Worm (Caenorhabditis elegans): ENCODE data around the gene argk-1.

The argk-1 gene

DNA sequence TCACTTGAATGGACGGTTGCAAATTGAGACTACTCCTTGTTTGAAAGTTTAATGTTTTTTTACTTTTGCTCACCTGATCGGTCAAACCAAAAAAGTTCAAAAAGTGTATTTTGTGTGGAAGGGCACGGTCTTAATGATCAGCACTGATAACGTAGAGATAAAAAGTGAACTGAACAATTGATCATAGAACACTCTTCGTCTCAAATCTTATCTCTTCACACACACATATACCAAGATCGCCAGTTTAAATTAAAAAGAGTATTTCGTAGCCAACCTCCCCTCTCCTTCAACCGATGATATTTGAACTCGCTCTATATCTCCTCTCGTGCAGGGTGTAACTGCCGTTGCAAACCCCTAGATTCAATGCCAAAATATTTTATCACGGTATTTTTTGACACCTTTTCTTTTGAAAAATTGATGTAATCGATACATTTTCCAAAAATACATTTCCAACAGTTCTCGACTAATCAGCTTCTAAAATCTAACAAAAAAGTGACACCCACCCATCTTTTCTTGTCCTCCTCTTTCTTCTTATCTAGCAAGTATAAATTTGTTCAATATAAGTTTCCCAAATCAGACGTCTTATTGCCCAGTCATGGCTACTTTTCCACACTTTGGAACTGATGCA is 3.5 kb upstream of the argk-1 start, which contains the start of gene cth-1:
cth-1 (plus strand) TSS at position 578 of the 628 bp plus-strand sequence.
- TF ChIP-seq jun-1 (tag; optimal IDR thresholded peaks at IDR 0.05) (no peak), mdl-1 (tag; optimal IDR thresholded peaks at IDR 0.05) (no peak), skn-1 (tag; optimal IDR thresholded peaks at IDR 0.05) (no peak), ceh-16 (tag; optimal IDR thresholded peaks at IDR 0.05) (no peak), elt-1 (tag; optimal IDR thresholded peaks at IDR 0.05) (peak; percentile 59), fkh-10 (GFP tag; optimal IDR thresholded peaks at IDR 0.05) (no peak), pqm-1 (tag; optimal IDR thresholded peaks at IDR 0.05) (peak; percentile 73), ceh-28 (tag; optimal IDR thresholded peaks at IDR 0.05) (no peak), elt-2 (tag; optimal IDR thresholded peaks at IDR 0.05) (peak; percentile 60), nhr-11 (tag; optimal IDR thresholded peaks at IDR 0.05) (no peak), elt-3 (tag; optimal IDR thresholded peaks at IDR 0.05) (peak in 1 of 3 experiments; percentile 72)

DNA sequence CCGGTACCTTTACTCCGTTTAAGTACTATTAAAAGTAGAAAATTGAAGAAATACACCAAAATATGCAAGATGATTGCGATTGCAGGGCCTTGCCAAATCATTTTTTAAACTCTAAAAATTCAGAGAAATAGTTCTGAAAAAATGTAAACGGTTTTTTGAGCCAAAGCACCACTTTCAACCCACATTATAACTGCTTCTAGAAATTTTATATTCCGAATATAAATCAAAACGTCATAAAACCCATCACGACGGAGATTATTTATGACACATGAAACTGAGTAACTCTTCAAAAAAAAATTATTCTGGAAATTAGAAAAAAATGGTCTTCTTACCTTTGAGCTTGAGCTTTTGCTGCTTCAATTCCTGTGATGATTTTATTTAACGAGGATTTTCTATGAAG is 10.5 kb downstream of the argk-1 start, which contains the start of gene srxa-16:
srxa-16 (minus strand) TSS at position 101 of the 400 bp plus-strand sequence.
- TF ChIP-seq unc-62 (GFP tag; optimal IDR thresholded peaks at IDR 0.05) (no peak), elt-3 (tag; optimal IDR thresholded peaks at IDR 0.05) (no peak), nhr-67 (tag; optimal IDR thresholded peaks at IDR 0.05) (no peak), lin-39 (tag; optimal IDR thresholded peaks at IDR 0.05) (no peak), nhr-11 (tag; optimal IDR thresholded peaks at IDR 0.05) (no peak), skn-1 (tag; optimal IDR thresholded peaks at IDR 0.05) (no peak), nhr-43 (tag; optimal IDR thresholded peaks at IDR 0.05; ENCODE audit: poor library complexity, severe bottlenecking) (no peak), nhr-237 (tag; optimal IDR thresholded peaks at IDR 0.05) (no peak), ZK546.5 (tag; optimal IDR thresholded peaks at IDR 0.05) (no peak), ama-1 (optimal IDR thresholded peaks at IDR 0.05) (no peak), fkh-2 (tag; optimal IDR thresholded peaks at IDR 0.05) (no peak), nhr-23 (tag; optimal IDR thresholded peaks at IDR 0.05) (no peak), ceh-9 (tag; optimal IDR thresholded peaks at IDR 0.05) (no peak), mml-1 (tag; optimal IDR thresholded peaks at IDR 0.05) (no peak), elt-2 (tag; optimal IDR thresholded peaks at IDR 0.05) (no peak)

DNA sequence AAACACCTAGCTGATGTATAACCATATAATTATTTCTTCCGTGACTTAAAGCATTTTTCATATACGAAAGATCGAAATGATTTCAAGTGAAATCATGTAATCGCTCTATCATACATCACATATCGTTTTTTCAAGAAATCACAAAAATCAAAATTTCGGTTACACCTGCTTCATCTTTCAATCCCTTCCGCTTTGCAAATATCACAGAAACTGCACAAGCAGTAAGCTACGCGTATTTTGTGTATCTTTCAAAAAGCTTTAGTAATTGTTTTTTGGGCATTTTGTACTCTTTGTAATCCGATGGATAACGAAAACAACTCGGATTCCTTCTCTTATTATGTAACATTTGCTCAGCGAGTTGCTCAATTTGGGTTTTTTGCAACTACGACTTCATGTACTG is 11.7 kb downstream of the argk-1 start, which contains the start of gene str-25:
str-25 (plus strand) TSS at position 301 of the 400 bp plus-strand sequence.
- TF ChIP-seq fkh-10 (GFP tag; optimal IDR thresholded peaks at IDR 0.05) (no peak), eor-1 (tag; optimal IDR thresholded peaks at IDR 0.05) (no peak), nhr-43 (tag; optimal IDR thresholded peaks at IDR 0.05; ENCODE audit: poor library complexity, severe bottlenecking) (no peak), unc-62 (GFP tag; optimal IDR thresholded peaks at IDR 0.05) (no peak), ceh-82 (tag; optimal IDR thresholded peaks at IDR 0.05) (no peak), nhr-76 (tag; optimal IDR thresholded peaks at IDR 0.05) (no peak), R02D3.7 (tag; optimal IDR thresholded peaks at IDR 0.05) (no peak), hmg-11 (tag; optimal IDR thresholded peaks at IDR 0.05) (no peak), mdl-1 (tag; optimal IDR thresholded peaks at IDR 0.05) (no peak), nhr-28 (tag; optimal IDR thresholded peaks at IDR 0.05) (no peak), pqm-1 (tag; optimal IDR thresholded peaks at IDR 0.05) (no peak), nhr-25 (tag; optimal IDR thresholded peaks at IDR 0.05) (no peak), ama-1 (optimal IDR thresholded peaks at IDR 0.05) (no peak), nhr-11 (tag; optimal IDR thresholded peaks at IDR 0.05) (no peak), fos-1 (tag; optimal IDR thresholded peaks at IDR 0.05) (no peak), ZK546.5 (tag; optimal IDR thresholded peaks at IDR 0.05) (no peak), ceh-9 (tag; optimal IDR thresholded peaks at IDR 0.05) (no peak)

DNA sequence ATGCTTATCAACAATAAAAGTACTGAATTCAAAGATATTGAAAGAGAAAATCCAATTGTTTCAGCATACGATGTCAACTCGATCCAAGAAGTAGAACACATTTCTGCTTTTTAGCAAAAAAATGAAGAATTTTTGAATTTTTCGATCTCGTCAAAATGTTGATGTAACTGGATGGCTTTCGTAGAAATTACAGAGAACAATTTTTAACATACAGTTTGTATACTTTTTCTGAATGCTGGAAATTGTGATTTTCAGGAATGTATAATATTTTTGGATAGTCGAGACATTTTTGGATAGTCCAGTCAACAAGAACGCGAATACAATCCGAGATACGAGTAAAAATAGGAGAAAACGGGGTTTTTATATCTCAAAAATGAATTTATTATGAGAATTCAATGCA is 14.9 kb downstream of the argk-1 start, which contains the start of gene str-103:
str-103 (minus strand) TSS at position 101 of the 400 bp plus-strand sequence.
- TF ChIP-seq nhr-28 (tag; optimal IDR thresholded peaks at IDR 0.05) (no peak), nhr-76 (tag; optimal IDR thresholded peaks at IDR 0.05) (no peak), zag-1 (tag; optimal IDR thresholded peaks at IDR 0.05) (no peak), lsy-12 (tag; optimal IDR thresholded peaks at IDR 0.05) (no peak), egl-5 (tag; optimal IDR thresholded peaks at IDR 0.05) (no peak), nhr-23 (tag; optimal IDR thresholded peaks at IDR 0.05) (no peak), hmg-11 (tag; optimal IDR thresholded peaks at IDR 0.05) (no peak), pqm-1 (tag; optimal IDR thresholded peaks at IDR 0.05) (no peak), nhr-25 (tag; optimal IDR thresholded peaks at IDR 0.05) (no peak), egl-27 (tag; optimal IDR thresholded peaks at IDR 0.05) (no peak), nhr-11 (tag; optimal IDR thresholded peaks at IDR 0.05) (no peak), fos-1 (tag; optimal IDR thresholded peaks at IDR 0.05) (no peak), nhr-237 (tag; optimal IDR thresholded peaks at IDR 0.05) (no peak), sea-2 (GFP tag; optimal IDR thresholded peaks at IDR 0.05) (no peak), ZK546.5 (tag; optimal IDR thresholded peaks at IDR 0.05) (no peak), ceh-28 (tag; optimal IDR thresholded peaks at IDR 0.05) (no peak), mdl-1 (tag; optimal IDR thresholded peaks at IDR 0.05) (no peak)

Data from whole organism, L3 larva.